Worm (Caenorhabditis elegans): ENCODE data around the gene osm-12.
"Not testable (repeated sequence)": the region's sequence is repeated elsewhere in the genome, so short reads cannot be mapped to it uniquely, and the experiment has no call there.

osm-12 gene

DNA sequence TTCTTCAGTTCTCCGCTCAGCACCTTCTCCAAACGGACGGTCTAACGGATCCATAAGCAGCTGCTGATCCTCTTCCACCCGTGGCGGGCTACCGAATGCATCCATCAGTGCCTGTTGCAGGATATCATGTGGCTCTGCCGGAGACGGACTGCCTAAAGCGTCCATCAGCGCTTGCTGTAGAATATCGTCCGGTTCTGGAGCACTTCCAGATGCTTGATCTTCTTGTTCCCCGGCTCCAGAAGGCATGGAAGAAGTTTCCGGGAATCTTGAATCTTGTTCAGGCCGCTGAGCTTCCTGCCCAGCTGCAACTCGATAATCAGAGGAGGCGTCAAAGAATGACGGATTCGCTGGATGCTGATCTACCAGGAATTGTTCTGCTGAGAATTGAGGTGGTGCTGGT lies 2.9 kb upstream of the osm-12 start:
- TF ChIP-seq tab-1 (GFP tag; IDR thresholded peaks at IDR 0.05) (0 out of 2 replicates have a peak, but pooled peaks have one; percentile 13), med-1 (GFP tag; optimal IDR thresholded peaks at IDR 0.05; ENCODE audit: insufficient read depth) (no peak)

- TF ChIP-seq ref-1 (GFP tag; conservative IDR thresholded peaks at IDR 0.05) (no peak), ztf-23 (GFP tag; IDR thresholded peaks at IDR 0.05) (no peak)
These were observed 4.2 kb downstream of the osm-12 start for ce11 chrIII:12198135-12198534.

ce11 chrIII:12195991-12196390 lies 6.3 kb downstream of the osm-12 start:
- TF ChIP-seq tab-1 (GFP tag; IDR thresholded peaks at IDR 0.05) (no peak), ztf-23 (GFP tag; IDR thresholded peaks at IDR 0.05) (no peak), med-1 (GFP tag; optimal IDR thresholded peaks at IDR 0.05; ENCODE audit: insufficient read depth) (no peak), T22C8.4 (GFP tag; IDR thresholded peaks at IDR 0.05) (no peak), cog-1 (tag; optimal IDR thresholded peaks at IDR 0.05) (no peak), klf-2 (GFP tag; conservative IDR thresholded peaks at IDR 0.05) (no peak), ztf-29 (GFP tag; IDR thresholded peaks at IDR 0.05) (no peak), ref-1 (GFP tag; conservative IDR thresholded peaks at IDR 0.05) (no peak), flt-1 (GFP tag; IDR thresholded peaks at IDR 0.05) (no peak)

DNA sequence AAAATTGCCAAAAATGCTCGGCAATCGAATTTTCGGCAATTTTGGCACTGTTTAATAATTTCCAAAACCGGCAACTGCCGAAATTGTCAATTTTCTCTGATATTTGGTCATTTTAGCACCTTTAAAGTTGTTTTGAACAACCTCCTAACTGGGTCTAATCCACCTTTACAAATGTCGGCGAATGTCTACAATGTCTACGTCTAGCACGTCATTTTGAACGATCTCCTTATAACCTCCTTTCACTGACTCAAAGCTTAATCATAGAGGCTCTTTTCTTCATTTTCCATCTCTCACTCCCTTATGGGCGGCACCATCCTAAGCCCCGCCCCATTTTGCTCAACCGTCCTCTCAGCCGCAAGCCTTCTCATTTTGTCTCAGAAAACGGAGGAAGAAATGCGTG lies 8.1 kb downstream of the osm-12 start, which contains the start of gene Y75B8A.44:
TSS of gene Y75B8A.44 (plus strand) at position 301 of the 400 bp plus-strand sequence.
- TF ChIP-seq flt-1 (GFP tag; IDR thresholded peaks at IDR 0.05) (no peak), med-1 (GFP tag; optimal IDR thresholded peaks at IDR 0.05; ENCODE audit: insufficient read depth) (no peak), T22C8.4 (GFP tag; IDR thresholded peaks at IDR 0.05) (no peak), tab-1 (GFP tag; IDR thresholded peaks at IDR 0.05) (no peak)

- TF ChIP-seq ztf-23 (GFP tag; IDR thresholded peaks at IDR 0.05), result no peak
- no peak for TF ChIP-seq T22C8.4 (GFP tag; IDR thresholded peaks at IDR 0.05)
- no peak for TF ChIP-seq ztf-29 (GFP tag; IDR thresholded peaks at IDR 0.05)
These were observed 14.1 kb downstream of the osm-12 start for ce11 chrIII:12188236-12188635.

- TF ChIP-seq tab-1 (GFP tag; IDR thresholded peaks at IDR 0.05) (no peak), cog-1 (tag; optimal IDR thresholded peaks at IDR 0.05) (no peak), med-1 (GFP tag; optimal IDR thresholded peaks at IDR 0.05; ENCODE audit: insufficient read depth) (no peak), ztf-29 (GFP tag; IDR thresholded peaks at IDR 0.05) (no peak), T22C8.4 (GFP tag; IDR thresholded peaks at IDR 0.05) (no peak)
These were observed 16.2 kb downstream of the osm-12 start, which contains the start of gene lury-1 for ce11 chrIII:12186111-12186510. Gene lury-1, plus strand, starts transcription at chrIII:12186411.

DNA sequence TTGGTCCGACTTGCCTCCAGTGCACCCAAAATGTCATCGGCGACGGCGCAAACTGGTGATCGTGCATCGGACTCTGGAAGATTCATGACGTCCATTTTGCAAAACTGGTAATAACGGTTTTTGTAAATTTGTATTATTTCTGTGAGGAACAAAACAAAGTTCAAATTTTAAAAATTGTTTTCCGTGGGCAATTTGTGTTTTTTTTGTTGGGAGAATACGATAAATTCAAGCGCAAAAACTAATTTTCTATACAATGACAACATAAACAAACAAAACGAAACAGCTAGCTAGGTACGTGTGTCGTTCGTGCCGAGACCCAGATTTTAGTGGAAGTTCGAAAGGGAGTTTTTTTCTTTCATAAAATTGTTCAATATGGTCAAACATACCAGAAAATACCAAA lies 19.4 kb downstream of the osm-12 start, which contains the start of gene Y75B8A.10:
TSS of gene Y75B8A.10 (minus strand) at position 101 of the 400 bp plus-strand sequence.
- TF ChIP-seq T22C8.4 (GFP tag; IDR thresholded peaks at IDR 0.05), result no peak
- TF ChIP-seq ref-1 (GFP tag; conservative IDR thresholded peaks at IDR 0.05), result no peak
- TF ChIP-seq ztf-29 (GFP tag; IDR thresholded peaks at IDR 0.05), result no peak

DNA sequence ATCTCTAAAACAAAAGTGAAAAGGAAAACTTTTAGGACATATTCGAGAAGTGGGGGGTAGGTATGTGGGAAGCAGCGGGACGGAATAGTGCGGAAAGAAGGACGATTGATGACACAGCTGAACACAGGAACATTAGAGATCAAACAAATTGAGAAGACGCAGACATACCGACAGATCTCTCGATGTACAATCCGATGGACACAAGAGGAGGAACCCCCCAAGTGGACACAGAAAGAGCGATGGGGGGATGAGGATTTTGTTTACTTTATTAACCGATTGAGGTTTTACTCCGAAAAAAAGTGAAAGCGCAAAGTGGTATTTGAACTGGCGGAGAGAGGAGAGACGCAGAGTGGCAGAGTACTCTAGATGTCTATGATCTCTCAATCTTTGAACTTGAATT lies 24.2 kb downstream of the osm-12 start:
- peak; percentile 73 for TF ChIP-seq cog-1 (tag; optimal IDR thresholded peaks at IDR 0.05)
- no peak for TF ChIP-seq med-1 (GFP tag; optimal IDR thresholded peaks at IDR 0.05; ENCODE audit: insufficient read depth)
- no peak for TF ChIP-seq ztf-29 (GFP tag; IDR thresholded peaks at IDR 0.05)
- no peak for TF ChIP-seq klf-2 (GFP tag; conservative IDR thresholded peaks at IDR 0.05)
- TF ChIP-seq ref-1 (GFP tag; conservative IDR thresholded peaks at IDR 0.05), result no peak
- TF ChIP-seq flt-1 (GFP tag; IDR thresholded peaks at IDR 0.05), result 0 out of 2 replicates have a peak, but pooled peaks have one; percentile 24
- TF ChIP-seq tab-1 (GFP tag; IDR thresholded peaks at IDR 0.05), result no peak
- TF ChIP-seq T22C8.4 (GFP tag; IDR thresholded peaks at IDR 0.05), result no peak
- no peak for TF ChIP-seq ztf-23 (GFP tag; IDR thresholded peaks at IDR 0.05)

ce11 chrIII:12177145-12177544 lies 25.2 kb downstream of the osm-12 start, which contains the start of gene gly-11:
Gene gly-11, minus strand, starts transcription at chrIII:12177245.
- TF ChIP-seq med-1 (GFP tag; optimal IDR thresholded peaks at IDR 0.05; ENCODE audit: insufficient read depth); cog-1 (tag; optimal IDR thresholded peaks at IDR 0.05); tab-1 (GFP tag; IDR thresholded peaks at IDR 0.05): not testable (repeated sequence)

ce11 chrIII:12167030-12167429 lies 35.3 kb downstream of the osm-12 start:
- TF ChIP-seq ztf-29 (GFP tag; IDR thresholded peaks at IDR 0.05) (no peak), T22C8.4 (GFP tag; IDR thresholded peaks at IDR 0.05) (no peak), ztf-23 (GFP tag; IDR thresholded peaks at IDR 0.05) (no peak), flt-1 (GFP tag; IDR thresholded peaks at IDR 0.05) (no peak), tab-1 (GFP tag; IDR thresholded peaks at IDR 0.05) (no peak), klf-2 (GFP tag; conservative IDR thresholded peaks at IDR 0.05) (no peak), ref-1 (GFP tag; conservative IDR thresholded peaks at IDR 0.05) (no peak), cog-1 (tag; optimal IDR thresholded peaks at IDR 0.05) (no peak), med-1 (GFP tag; optimal IDR thresholded peaks at IDR 0.05; ENCODE audit: insufficient read depth) (no peak)

ce11 chrIII:12165305-12165704 lies 37.0 kb downstream of the osm-12 start:
- no peak for TF ChIP-seq flt-1 (GFP tag; IDR thresholded peaks at IDR 0.05)
- no peak for TF ChIP-seq ztf-23 (GFP tag; IDR thresholded peaks at IDR 0.05)
- no peak for TF ChIP-seq med-1 (GFP tag; optimal IDR thresholded peaks at IDR 0.05; ENCODE audit: insufficient read depth)
- no peak for TF ChIP-seq ztf-29 (GFP tag; IDR thresholded peaks at IDR 0.05)
- TF ChIP-seq cog-1 (tag; optimal IDR thresholded peaks at IDR 0.05), result no peak
- no peak for TF ChIP-seq tab-1 (GFP tag; IDR thresholded peaks at IDR 0.05)
- TF ChIP-seq klf-2 (GFP tag; conservative IDR thresholded peaks at IDR 0.05), result no peak
- no peak for TF ChIP-seq ref-1 (GFP tag; conservative IDR thresholded peaks at IDR 0.05)
- no peak for TF ChIP-seq T22C8.4 (GFP tag; IDR thresholded peaks at IDR 0.05)

All from whole organism, midembryonic.